Fruit fly (Drosophila melanogaster): ENCODE measurements around the gene CG33673.
A peak's percentile ranks its signal among the peaks of the same experiment; 100 is the strongest.

The CG33673 gene

DNA sequence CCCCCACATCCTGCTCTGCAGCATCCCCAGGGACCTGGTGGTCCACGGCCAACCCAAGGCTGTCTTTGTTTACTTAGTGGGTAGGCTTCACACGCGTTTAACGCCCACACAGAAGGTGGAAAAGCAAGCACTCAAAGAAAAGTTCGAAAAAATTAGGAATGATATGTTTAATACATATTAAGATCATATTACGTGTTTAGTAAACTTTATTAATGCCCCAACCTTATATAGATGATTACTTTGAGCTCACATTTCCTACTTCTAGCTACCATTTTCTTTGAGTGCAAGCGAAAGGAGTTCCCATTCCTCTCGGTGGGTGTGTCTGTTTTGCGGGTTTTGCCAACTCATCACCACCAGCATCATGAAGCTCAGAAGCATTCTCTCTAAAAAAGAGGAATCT is 12.9 kb upstream of the CG33673 start (continued):
- no peak for TF ChIP-seq CG18476 (GFP tag; optimal IDR thresholded peaks at IDR 0.05)
- no peak for TF ChIP-seq nom (GFP tag; optimal IDR thresholded peaks at IDR 0.05)
- TF ChIP-seq BEAF-32 (GFP tag; optimal IDR thresholded peaks at IDR 0.05): no peak
- no peak for TF ChIP-seq Antp (GFP tag; optimal IDR thresholded peaks at IDR 0.05)
- TF ChIP-seq CG14050 (GFP tag; IDR thresholded peaks at IDR 0.05): no peak
- TF ChIP-seq CG11247 (GFP tag; IDR thresholded peaks at IDR 0.05): no peak
- TF ChIP-seq CG12942 (GFP tag; optimal IDR thresholded peaks at IDR 0.05): no peak
- no peak for TF ChIP-seq ab (GFP tag; optimal IDR thresholded peaks at IDR 0.05)
- no peak for TF ChIP-seq kni (GFP tag; optimal IDR thresholded peaks at IDR 0.05)
- TF ChIP-seq sug (tag; optimal IDR thresholded peaks at IDR 0.05): no peak
- TF ChIP-seq jigr1 (GFP tag; IDR thresholded peaks at IDR 0.05): no peak
- peak; percentile 34; the same call in 1 of the 2 replicates for TF ChIP-seq Oaz (GFP tag; IDR thresholded peaks at IDR 0.05)
- peak; percentile 8 for TF ChIP-seq CG18599 (GFP tag; optimal IDR thresholded peaks at IDR 0.05)
- no peak for TF ChIP-seq CG10565 (GFP tag; optimal IDR thresholded peaks at IDR 0.05)
- no peak for TF ChIP-seq nerfin-1 (tag; optimal IDR thresholded peaks at IDR 0.05)
- TF ChIP-seq Optix (GFP tag; IDR thresholded peaks at IDR 0.05): no peak
- TF ChIP-seq CG17385 (GFP tag; optimal IDR thresholded peaks at IDR 0.05): peak; percentile 10
- no peak for TF ChIP-seq pita (GFP tag; optimal IDR thresholded peaks at IDR 0.05)
- no peak for TF ChIP-seq pum (GFP tag; optimal IDR thresholded peaks at IDR 0.05)
- no peak for TF ChIP-seq CG6272 (GFP tag; IDR thresholded peaks at IDR 0.05)
- no peak for TF ChIP-seq nmo (GFP tag; optimal IDR thresholded peaks at IDR 0.05)
- no peak for TF ChIP-seq CG10543 (GFP tag; optimal IDR thresholded peaks at IDR 0.05)
- no peak for TF ChIP-seq CG6791 (GFP tag; IDR thresholded peaks at IDR 0.05; ENCODE audit: partially characterized antibody)
- no peak for TF ChIP-seq zen (tag; optimal IDR thresholded peaks at IDR 0.05)
- TF ChIP-seq CG30403 (GFP tag; optimal IDR thresholded peaks at IDR 0.05): no peak
- no peak for TF ChIP-seq bbx (GFP tag; IDR thresholded peaks at IDR 0.05; ENCODE audit: partially characterized antibody)
- TF ChIP-seq CG15479 (GFP tag; optimal IDR thresholded peaks at IDR 0.05): no peak
- no peak for TF ChIP-seq CG1529 (GFP tag; optimal IDR thresholded peaks at IDR 0.05)
- no peak for TF ChIP-seq Doc3 (GFP tag; IDR thresholded peaks at IDR 0.05; ENCODE audit: partially characterized antibody)
- no peak for TF ChIP-seq NFAT (GFP tag; IDR thresholded peaks at IDR 0.05)
- no peak for TF ChIP-seq ash1 (GFP tag; optimal IDR thresholded peaks at IDR 0.05)
- no peak for TF ChIP-seq CG14860 (GFP tag; IDR thresholded peaks at IDR 0.05; ENCODE audit: partially characterized antibody)
- no peak for TF ChIP-seq cwo (GFP tag; optimal IDR thresholded peaks at IDR 0.05)
- no peak for TF ChIP-seq CG12744 (GFP tag; optimal IDR thresholded peaks at IDR 0.05)
- TF ChIP-seq hkb (optimal IDR thresholded peaks at IDR 0.05): no peak
- no peak for TF ChIP-seq hkb (GFP tag; IDR thresholded peaks at IDR 0.05)
- TF ChIP-seq CG16863 (GFP tag; optimal IDR thresholded peaks at IDR 0.05): no peak
- no peak for TF ChIP-seq Opbp (GFP tag; IDR thresholded peaks at IDR 0.05; ENCODE audit: partially characterized antibody)
- TF ChIP-seq CG3163 (GFP tag; optimal IDR thresholded peaks at IDR 0.05): no peak
- no peak for TF ChIP-seq CG6854 (GFP tag; optimal IDR thresholded peaks at IDR 0.05)
- TF ChIP-seq Awh (GFP tag; IDR thresholded peaks at IDR 0.05): no peak
- TF ChIP-seq CG7556 (GFP tag; optimal IDR thresholded peaks at IDR 0.05): peak; percentile 4
- TF ChIP-seq Lpt (GFP tag; optimal IDR thresholded peaks at IDR 0.05): no peak
- TF ChIP-seq CG33557 (GFP tag; optimal IDR thresholded peaks at IDR 0.05): no peak
- no peak for TF ChIP-seq CG10147 (GFP tag; optimal IDR thresholded peaks at IDR 0.05)
- no peak for TF ChIP-seq eyg (GFP tag; optimal IDR thresholded peaks at IDR 0.05)
- TF ChIP-seq fu2 (GFP tag; optimal IDR thresholded peaks at IDR 0.05): no peak
- TF ChIP-seq dati (GFP tag; IDR thresholded peaks at IDR 0.05): no peak
- TF ChIP-seq inv (GFP tag; IDR thresholded peaks at IDR 0.05; ENCODE audit: partially characterized antibody): no peak
- TF ChIP-seq Six4 (GFP tag; optimal IDR thresholded peaks at IDR 0.05): no peak
- TF ChIP-seq usp (GFP tag; optimal IDR thresholded peaks at IDR 0.05): no peak
